Worm (Caenorhabditis elegans) whole organism, mixed stage, embryonic: Measurements from ENCODE around the gene acer-1.
"Not testable (repeated sequence)": the region's sequence is repeated elsewhere in the genome, so short reads cannot be mapped to it uniquely, and the experiment has no call there.

Source experiments
- ceh-39 ChIP-seq: fragments of 150-350 bp; optimal IDR thresholded peaks from 2 replicates; lab custom pipeline; 2014; ENCODE audit warnings: missing biosample characterization, missing genetic modification characterization
- ceh-83 ChIP-seq: fragments of 200-800 bp; sonication (Bioruptor generic); optimal IDR thresholded peaks from 2 replicates; lab custom pipeline; 2018; ENCODE audit warnings: mild to moderate bottlenecking, missing genetic modification characterization, missing compliant biosample characterization
- ces-1 ChIP-seq: fragments of 150-350 bp; optimal IDR thresholded peaks from 2 replicates; lab custom pipeline; 2014; ENCODE audit warnings: missing biosample characterization, missing genetic modification reagents, missing genetic modification characterization
- elt-1 ChIP-seq: sonication (generic microtip); optimal IDR thresholded peaks from 2 replicates; lab custom pipeline; 2017; ENCODE audit warnings: missing genetic modification characterization, mild to moderate bottlenecking, missing compliant biosample characterization, antibody characterized with exemption, moderate library complexity, borderline replicate concordance; ENCODE audit not compliant: insufficient read depth
- elt-3 ChIP-seq: fragments of 150-350 bp; optimal IDR thresholded peaks from 2 replicates; lab custom pipeline; 2014; ENCODE audit warnings: missing biosample characterization, missing genetic modification characterization
- lsy-2 ChIP-seq: fragments of 150-350 bp; optimal IDR thresholded peaks from 2 replicates; lab custom pipeline; 2014; ENCODE audit warnings: missing biosample characterization, missing genetic modification characterization
- nhr-237 ChIP-seq: fragments of 150-350 bp; optimal IDR thresholded peaks from 2 replicates; lab custom pipeline; 2014; ENCODE audit warnings: missing biosample characterization, missing genetic modification characterization
- nhr-28 ChIP-seq: fragments of 150-350 bp; optimal IDR thresholded peaks from 2 replicates; lab custom pipeline; 2014; ENCODE audit warnings: missing biosample characterization, missing genetic modification characterization
- unc-39 ChIP-seq: fragments of 150-350 bp; optimal IDR thresholded peaks from 2 replicates; lab custom pipeline; 2014; ENCODE audit warnings: missing biosample characterization, missing genetic modification characterization
- unc-62 ChIP-seq: fragments of 150-350 bp; optimal IDR thresholded peaks from 2 replicates; lab custom pipeline; 2014; ENCODE audit warnings: missing biosample characterization, missing genetic modification reagents, missing genetic modification characterization

ce11 chrII:6907657-6908056 is 17.5 kb upstream of the acer-1 start, which contains the start of gene B0252.3:
- TF ChIP-seq ceh-39 (tag; lab: Kevin White, UChicago); ceh-83 (GFP tag; lab: Kevin White, UChicago); nhr-28 (tag; lab: Kevin White, UChicago); unc-62; lsy-2 (tag; lab: Kevin White, UChicago); elt-3 (tag; lab: Kevin White, UChicago); nhr-237; unc-39 (tag; lab: Kevin White, UChicago); elt-1 (tag; lab: Kevin White, UChicago); ces-1 (GFP tag; lab: Kevin White, UChicago): not testable (repeated sequence)
